Worm (Caenorhabditis elegans) whole organism, late embryonic: ENCODE measurements around the gene R02D5.3.

Experiments
- C38D4.7 ChIP-seq: fragments of 200-800 bp; sonication (Bioruptor generic); optimal IDR thresholded peaks from 2 replicates; lab custom pipeline; 2018; ENCODE audit warnings: mild to moderate bottlenecking, missing genetic modification characterization, moderate library complexity, missing compliant biosample characterization
- F13H6.1 ChIP-seq: sonication (generic microtip); optimal IDR thresholded peaks from 2 replicates; lab custom pipeline; 2016; ENCODE audit warnings: missing genetic modification characterization, missing compliant biosample characterization
- K02D7.2 ChIP-seq: sonication (generic microtip); optimal IDR thresholded peaks from 2 replicates; lab custom pipeline; 2017; ENCODE audit warnings: mild to moderate bottlenecking, missing genetic modification characterization, missing compliant biosample characterization
- K09A11.1 ChIP-seq: sonication (generic microtip); optimal IDR thresholded peaks from 2 replicates; lab custom pipeline; 2017; ENCODE audit warnings: antibody characterized with exemption, mild to moderate bottlenecking, missing genetic modification characterization, missing compliant biosample characterization; ENCODE audit not compliant: insufficient read depth
- Y22D7AL.16 ChIP-seq: sonication (generic microtip); optimal IDR thresholded peaks from 2 replicates; lab custom pipeline; 2016; ENCODE audit warnings: missing genetic modification characterization, missing compliant biosample characterization
- ahr-1 ChIP-seq: sonication (generic microtip); optimal IDR thresholded peaks from 2 replicates; lab custom pipeline; 2016; ENCODE audit warnings: missing genetic modification characterization, missing compliant biosample characterization
- ceh-14 ChIP-seq: sonication (generic microtip); optimal IDR thresholded peaks from 2 replicates; lab custom pipeline; 2016; ENCODE audit warnings: missing genotype, missing genetic modification characterization, missing compliant biosample characterization
- ceh-18 ChIP-seq: sonication (generic microtip); optimal IDR thresholded peaks from 2 replicates; lab custom pipeline; 2016; ENCODE audit warnings: missing genetic modification characterization, missing compliant biosample characterization
- ceh-19 ChIP-seq: fragments of 200-800 bp; sonication (Bioruptor generic); optimal IDR thresholded peaks from 2 replicates; lab custom pipeline; 2018; ENCODE audit warnings: mild to moderate bottlenecking, missing genetic modification characterization, missing compliant biosample characterization
- ceh-2 ChIP-seq: sonication (generic microtip); optimal IDR thresholded peaks from 2 replicates; lab custom pipeline; 2016; ENCODE audit warnings: missing genotype, missing genetic modification characterization, missing compliant biosample characterization
- ceh-24 ChIP-seq: sonication (generic microtip); optimal IDR thresholded peaks from 2 replicates; lab custom pipeline; 2016; ENCODE audit warnings: mild to moderate bottlenecking, missing genetic modification characterization, missing compliant biosample characterization
- ceh-31 ChIP-seq: sonication (generic microtip); optimal IDR thresholded peaks from 2 replicates; lab custom pipeline; 2016; ENCODE audit warnings: missing genetic modification characterization, missing compliant biosample characterization
- ceh-48 ChIP-seq: sonication (generic microtip); optimal IDR thresholded peaks from 2 replicates; lab custom pipeline; 2016; ENCODE audit warnings: missing genetic modification characterization, inconsistent platforms, missing compliant biosample characterization
- ceh-6 ChIP-seq: fragments of 200-800 bp; sonication (Bioruptor generic); optimal IDR thresholded peaks from 2 replicates; lab custom pipeline; 2018; ENCODE audit warnings: mild to moderate bottlenecking, missing genetic modification characterization, missing compliant biosample characterization
- che-1 ChIP-seq: sonication (generic microtip); optimal IDR thresholded peaks from 2 replicates; lab custom pipeline; 2016; ENCODE audit warnings: mild to moderate bottlenecking, missing genetic modification characterization, missing compliant biosample characterization
- dmd-4 ChIP-seq: sonication (generic microtip); optimal IDR thresholded peaks from 2 replicates; lab custom pipeline; 2016; ENCODE audit warnings: borderline replicate concordance, missing genetic modification characterization, missing compliant biosample characterization
- elt-2 ChIP-seq: sonication (generic microtip); optimal IDR thresholded peaks from 2 replicates; lab custom pipeline; 2016; ENCODE audit warnings: missing genetic modification reagents, missing genetic modification characterization, missing compliant biosample characterization
- elt-4 ChIP-seq: sonication (generic microtip); optimal IDR thresholded peaks from 2 replicates; lab custom pipeline; 2016; ENCODE audit warnings: missing genetic modification characterization, missing compliant biosample characterization
- ets-4 ChIP-seq: sonication (generic microtip); optimal IDR thresholded peaks from 2 replicates; lab custom pipeline; 2016; ENCODE audit warnings: missing genetic modification characterization, missing compliant biosample characterization
- eyg-1 ChIP-seq: sonication (generic microtip); optimal IDR thresholded peaks from 2 replicates; lab custom pipeline; 2016; ENCODE audit warnings: missing genotype, missing genetic modification characterization, missing compliant biosample characterization
- fkh-10 ChIP-seq: fragments of 150-350 bp; optimal IDR thresholded peaks from 2 replicates; lab custom pipeline; 2014; ENCODE audit warnings: missing biosample characterization, missing genetic modification reagents, missing genetic modification characterization
- fkh-6 ChIP-seq: sonication (generic microtip); optimal IDR thresholded peaks from 2 replicates; lab custom pipeline; 2016; ENCODE audit warnings: missing genetic modification characterization, missing compliant biosample characterization
- hlh-15 ChIP-seq: sonication (generic microtip); optimal IDR thresholded peaks from 2 replicates; lab custom pipeline; 2016; ENCODE audit warnings: missing genetic modification characterization, missing compliant biosample characterization
- hlh-30 ChIP-seq: sonication (generic microtip); optimal IDR thresholded peaks from 2 replicates; lab custom pipeline; 2017; ENCODE audit warnings: antibody characterized with exemption, missing genetic modification characterization, missing compliant biosample characterization; ENCODE audit not compliant: insufficient read depth
- hlh-6 ChIP-seq: sonication (generic microtip); optimal IDR thresholded peaks from 2 replicates; lab custom pipeline; 2016; ENCODE audit warnings: missing genotype, missing genetic modification characterization, missing compliant biosample characterization
- lin-11 ChIP-seq: fragments of 200-800 bp; sonication (Bioruptor generic); optimal IDR thresholded peaks from 2 replicates; lab custom pipeline; 2018; ENCODE audit warnings: mild to moderate bottlenecking, missing genetic modification characterization, missing compliant biosample characterization
- madf-2 ChIP-seq: sonication (generic microtip); optimal IDR thresholded peaks from 2 replicates; lab custom pipeline; 2017; ENCODE audit warnings: missing genetic modification characterization, missing compliant biosample characterization
- nfya-1 ChIP-seq: sonication (generic microtip); optimal IDR thresholded peaks from 2 replicates; lab custom pipeline; 2017; ENCODE audit warnings: missing genetic modification characterization, mild to moderate bottlenecking, missing compliant biosample characterization, antibody characterized with exemption, moderate library complexity
- nhr-11 ChIP-seq: fragments of 150-350 bp; optimal IDR thresholded peaks from 2 replicates; lab custom pipeline; 2014; ENCODE audit warnings: missing biosample characterization, missing genetic modification characterization
- odd-2 ChIP-seq: sonication (generic microtip); optimal IDR thresholded peaks from 2 replicates; lab custom pipeline; 2017; ENCODE audit warnings: antibody characterized with exemption, mild to moderate bottlenecking, missing genetic modification characterization, missing compliant biosample characterization
- pat-9 ChIP-seq: fragments of 200-800 bp; sonication (Bioruptor generic); optimal IDR thresholded peaks from 2 replicates; lab custom pipeline; 2018; ENCODE audit warnings: mild to moderate bottlenecking, missing genetic modification characterization, moderate library complexity, missing compliant biosample characterization
- pha-2 ChIP-seq: sonication (generic microtip); optimal IDR thresholded peaks from 2 replicates; lab custom pipeline; 2017; ENCODE audit warnings: mild to moderate bottlenecking, missing genetic modification characterization, missing compliant biosample characterization
- pha-4 ChIP-seq: fragments of 150-350 bp; optimal IDR thresholded peaks from 2 replicates; lab custom pipeline; 2018; ENCODE audit warnings: missing biosample characterization, missing genetic modification reagents, missing genetic modification characterization
- pqm-1 ChIP-seq: sonication (generic microtip); optimal IDR thresholded peaks from 2 replicates; lab custom pipeline; 2016; ENCODE audit warnings: missing genetic modification characterization, missing compliant biosample characterization
- ref-2 ChIP-seq: sonication (generic microtip); optimal IDR thresholded peaks from 2 replicates; lab custom pipeline; 2016; ENCODE audit warnings: missing genetic modification characterization, missing compliant biosample characterization
- rnt-1 ChIP-seq: sonication (generic microtip); optimal IDR thresholded peaks from 2 replicates; lab custom pipeline; 2016; ENCODE audit warnings: missing genetic modification characterization, missing compliant biosample characterization
- sdc-2 ChIP-seq: sonication (generic microtip); optimal IDR thresholded peaks from 2 replicates; lab custom pipeline; 2016; ENCODE audit warnings: missing genotype, missing genetic modification characterization, missing compliant biosample characterization
- sox-2 ChIP-seq: fragments of 200-800 bp; sonication (Bioruptor generic); IDR thresholded peaks from 2 replicates; pipeline ENCODE4 v1.3.6; 2022; ENCODE audit warnings: missing genetic modification reagents, missing genetic modification characterization, missing compliant biosample characterization
- sox-4 ChIP-seq: sonication (generic microtip); optimal IDR thresholded peaks from 2 replicates; lab custom pipeline; 2017; ENCODE audit warnings: mild to moderate bottlenecking, missing genetic modification characterization, inconsistent platforms, missing compliant biosample characterization
- tbx-2 ChIP-seq: sonication (generic microtip); optimal IDR thresholded peaks from 2 replicates; lab custom pipeline; 2016; ENCODE audit warnings: missing genetic modification characterization, missing compliant biosample characterization
- tbx-7 ChIP-seq: sonication (generic microtip); optimal IDR thresholded peaks from 2 replicates; lab custom pipeline; 2016; ENCODE audit warnings: missing genotype, missing genetic modification characterization, missing compliant biosample characterization
- unc-3 ChIP-seq, 2 experiments: fragments of 200-800 bp in 1 of 2; sonication (Bioruptor generic) in 1 of 2; sonication (generic microtip) in 1 of 2; conservative IDR thresholded peaks in 1 of 2; optimal IDR thresholded peaks in 1 of 2; 2 replicates each; pipeline versions ENCODE4 v1.3.6 to Lab custom; 2016 to 2022; ENCODE audit warnings: missing compliant biosample characterization in 2 of 2, missing genetic modification characterization in 2 of 2, missing genetic modification reagents in 1 of 2
- unc-86 ChIP-seq: sonication (generic microtip); optimal IDR thresholded peaks from 2 replicates; lab custom pipeline; 2016; ENCODE audit warnings: missing genetic modification characterization, missing compliant biosample characterization
- zip-5 ChIP-seq: sonication (generic microtip); optimal IDR thresholded peaks from 2 replicates; lab custom pipeline; 2016; ENCODE audit warnings: missing genetic modification characterization, missing compliant biosample characterization
- ztf-16 ChIP-seq: sonication (generic microtip); optimal IDR thresholded peaks from 2 replicates; lab custom pipeline; 2017; ENCODE audit warnings: missing genetic modification characterization, missing compliant biosample characterization

R02D5.3 gene

ce11 chrV:14522514-14522913 lies 39.6 kb downstream of the R02D5.3 start, which contains the start of gene C53A5.16 (continued):
- TF ChIP-seq ahr-1 (tag; lab: Kevin White, UChicago): no peak

DNA sequence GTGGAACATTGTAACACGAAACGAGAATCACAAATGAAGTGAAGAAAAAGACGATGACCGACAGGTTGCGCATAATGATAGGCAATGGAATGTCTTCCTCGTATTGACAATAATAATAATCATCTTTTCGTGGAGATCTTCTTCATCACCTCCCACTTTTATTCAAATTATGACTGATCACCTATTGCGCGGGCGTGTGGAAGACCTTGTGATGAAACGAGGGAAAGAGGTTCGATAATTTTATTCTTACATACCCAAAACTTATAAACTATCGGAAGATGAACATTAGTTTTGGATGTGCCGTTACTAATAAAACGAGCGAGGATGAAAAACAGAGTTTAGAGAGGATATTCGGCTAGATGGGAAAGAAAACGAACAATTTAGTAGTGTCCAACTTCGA lies 40.1 kb downstream of the R02D5.3 start, which contains the start of gene C53A5.2:
C53A5.2 (minus strand) TSS at position 101 of the 400 bp plus-strand sequence.
- TF ChIP-seq sdc-2 (tag; lab: Kevin White, UChicago): no peak
- TF ChIP-seq Y22D7AL.16 (tag; lab: Kevin White, UChicago): no peak
- TF ChIP-seq pha-4: no peak
- no peak for TF ChIP-seq pat-9 (tag; lab: Kevin White, UChicago)
- no peak for TF ChIP-seq unc-86 (tag; lab: Kevin White, UChicago)
- TF ChIP-seq ceh-2 (tag; lab: Kevin White, UChicago): no peak
- no peak for TF ChIP-seq lin-11 (tag; lab: Kevin White, UChicago)
- no peak for TF ChIP-seq pha-2 (tag; lab: Kevin White, UChicago)
- TF ChIP-seq fkh-10 (GFP tag; lab: Kevin White, UChicago): no peak
- no peak for TF ChIP-seq tbx-7 (tag; lab: Kevin White, UChicago)
- no peak for TF ChIP-seq hlh-6
- TF ChIP-seq rnt-1: no peak

DNA sequence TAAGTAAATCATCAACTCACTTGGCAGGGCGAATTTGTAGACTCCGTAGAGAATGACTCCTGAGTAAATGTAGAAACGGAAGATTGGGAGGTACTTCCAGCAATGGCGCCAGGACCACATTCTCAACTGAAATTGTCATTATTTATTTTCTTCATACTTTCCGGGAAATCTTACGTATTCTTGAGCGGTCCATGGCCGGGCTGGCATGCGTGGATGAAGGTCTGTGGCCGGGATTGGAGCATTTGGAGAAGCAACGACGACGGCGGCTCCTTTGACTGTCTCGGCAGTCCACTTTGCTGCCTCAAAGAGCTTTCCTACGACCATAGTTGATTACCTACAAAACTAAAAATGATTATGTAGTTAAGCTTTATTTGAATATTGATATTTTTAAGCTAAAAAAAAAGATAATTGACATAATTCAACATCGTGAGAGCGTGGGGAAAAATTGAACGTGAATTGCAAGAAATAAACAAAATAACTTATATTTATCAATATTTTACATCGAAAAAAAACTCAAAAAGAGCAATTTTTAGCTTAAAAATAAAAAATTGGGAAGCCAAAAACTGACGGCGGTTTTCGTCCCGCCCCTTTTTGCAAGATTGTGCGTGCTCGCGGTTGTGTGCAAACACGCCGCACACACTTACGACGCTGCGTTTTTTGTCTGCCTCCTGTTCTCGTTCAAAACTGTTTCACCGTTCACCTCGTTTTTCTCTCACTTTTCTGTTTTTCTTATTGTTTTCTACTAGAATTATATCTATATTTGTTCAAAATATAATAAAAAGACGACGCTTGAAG lies 41.0 kb downstream of the R02D5.3 start, which contains the start of gene ril-1:
ril-1 (minus strand) TSS at position 342 of the 795 bp plus-strand sequence.
- peak; percentile 23 for TF ChIP-seq sox-4 (tag; lab: Kevin White, UChicago)
- TF ChIP-seq K09A11.1 (tag; lab: Kevin White, UChicago): peak; percentile 69
- TF ChIP-seq hlh-30: no peak
- TF ChIP-seq K02D7.2 (tag; lab: Kevin White, UChicago): no peak
- TF ChIP-seq ceh-48 (tag; lab: Kevin White, UChicago): no peak
- TF ChIP-seq fkh-6 (tag; lab: Kevin White, UChicago): peak; percentile 10
- no peak for TF ChIP-seq unc-3 (GFP tag; conservative IDR thresholded peaks at IDR 0.05; lab: Robert Waterston, UW)
- TF ChIP-seq unc-3 (tag; optimal IDR thresholded peaks at IDR 0.05; lab: Kevin White, UChicago): peak; percentile 1
- no peak for TF ChIP-seq ceh-18 (tag; lab: Kevin White, UChicago)
- TF ChIP-seq ztf-16 (tag; lab: Kevin White, UChicago): peak; percentile 62
- peak; percentile 3 for TF ChIP-seq eyg-1
- TF ChIP-seq F13H6.1 (tag; lab: Kevin White, UChicago): no peak
- no peak for TF ChIP-seq fkh-10 (GFP tag; lab: Kevin White, UChicago)
- no peak for TF ChIP-seq ceh-24 (tag; lab: Kevin White, UChicago)
- no peak for TF ChIP-seq ceh-2 (tag; lab: Kevin White, UChicago)
- no peak for TF ChIP-seq zip-5
- TF ChIP-seq ceh-19 (GFP tag; lab: Kevin White, UChicago): no peak
- no peak for TF ChIP-seq ets-4 (tag; lab: Kevin White, UChicago)
- peak; percentile 8 for TF ChIP-seq ceh-14 (tag; lab: Kevin White, UChicago)
- TF ChIP-seq che-1 (tag; lab: Kevin White, UChicago): peak; percentile 37
- TF ChIP-seq elt-4 (tag; lab: Kevin White, UChicago): no peak
- peak; percentile 44 for TF ChIP-seq ceh-31
- no peak for TF ChIP-seq pqm-1 (tag; lab: Kevin White, UChicago)
- TF ChIP-seq odd-2 (tag; lab: Kevin White, UChicago): no peak
- peak; percentile 33 for TF ChIP-seq C38D4.7 (GFP tag; lab: Kevin White, UChicago)
- no peak for TF ChIP-seq dmd-4 (tag; lab: Kevin White, UChicago)
- TF ChIP-seq pha-2 (tag; lab: Kevin White, UChicago): no peak
- no peak for TF ChIP-seq madf-2
- TF ChIP-seq ref-2: no peak
- peak; percentile 29 for TF ChIP-seq nfya-1 (tag; lab: Kevin White, UChicago)
- TF ChIP-seq ahr-1 (tag; lab: Kevin White, UChicago): no peak
- TF ChIP-seq rnt-1: no peak
- no peak for TF ChIP-seq sox-2 (GFP tag; lab: Robert Waterston, UW)
- no peak for TF ChIP-seq ceh-6 (GFP tag; lab: Kevin White, UChicago)
- TF ChIP-seq tbx-7 (tag; lab: Kevin White, UChicago): no peak
- peak; percentile 74 for TF ChIP-seq elt-2
- TF ChIP-seq hlh-6: no peak
- TF ChIP-seq tbx-2 (tag; lab: Kevin White, UChicago): peak; percentile 35
- TF ChIP-seq nhr-11 (tag; lab: Kevin White, UChicago): no peak
- no peak for TF ChIP-seq sdc-2 (tag; lab: Kevin White, UChicago)
- TF ChIP-seq hlh-15 (tag; lab: Kevin White, UChicago): no peak
